Fruit fly (Drosophila melanogaster) whole organism, prepupa: ENCODE results near the gene CG14280.

ENCODE experiments used
- CG3032 ChIP-seq: fragments of 200-800 bp; optimal IDR thresholded peaks from 2 replicates; lab custom pipeline; 2019; ENCODE audit warnings: missing biosample characterization, mild to moderate bottlenecking, missing genetic modification characterization, moderate library complexity
- Hr4 ChIP-seq: fragments of 200-800 bp; sonication (Bioruptor generic); optimal IDR thresholded peaks from 3 replicates; lab custom pipeline; 2016; ENCODE audit warnings: missing biosample characterization, missing genetic modification characterization
- dac ChIP-seq: fragments of 200-800 bp; sonication (Bioruptor generic); optimal IDR thresholded peaks from 2 replicates; lab custom pipeline; 2017; ENCODE audit warnings: missing biosample characterization, mild to moderate bottlenecking, missing genetic modification characterization
- spab ChIP-seq: fragments of 200-800 bp; sonication (Bioruptor generic); optimal IDR thresholded peaks from 2 replicates; lab custom pipeline; 2017; ENCODE audit warnings: missing biosample characterization, mild to moderate bottlenecking, missing genetic modification characterization, missing genetic modification reagents
- svp ChIP-seq: fragments of 200-800 bp; sonication (Bioruptor generic); peaks from one replicate; lab custom pipeline; 2016; ENCODE audit warnings: missing biosample characterization, missing genetic modification characterization

DNA sequence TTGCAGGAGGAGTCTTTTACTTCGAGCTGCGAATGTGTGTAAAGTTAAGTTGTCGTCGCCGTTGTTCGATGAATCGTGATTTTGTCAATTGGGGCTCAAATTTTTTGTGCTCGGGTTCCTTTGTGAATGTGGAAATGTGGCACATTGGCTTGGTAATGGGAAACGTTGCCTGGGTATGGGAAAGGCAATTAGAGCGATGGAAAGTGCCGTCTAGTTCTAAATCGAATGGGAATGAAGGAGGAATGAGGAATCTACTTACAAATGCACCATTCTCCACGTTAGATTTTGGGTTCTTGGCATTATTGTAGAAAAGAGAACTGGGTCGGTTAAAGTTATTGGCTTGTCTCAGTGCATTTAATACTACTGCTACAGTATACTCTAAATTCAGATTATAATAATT lies 41.0 kb downstream of the CG14280 start, which contains the start of gene CG44174:
- TF ChIP-seq dac (GFP tag; lab: Kevin White, UChicago) (no peak), CG3032 (no peak), svp (no peak), Hr4 (no peak), spab (GFP tag; lab: Kevin White, UChicago) (no peak)
